Fruit fly (Drosophila melanogaster): ENCODE measurements around the gene CG1113.

CG1113 gene

DNA sequence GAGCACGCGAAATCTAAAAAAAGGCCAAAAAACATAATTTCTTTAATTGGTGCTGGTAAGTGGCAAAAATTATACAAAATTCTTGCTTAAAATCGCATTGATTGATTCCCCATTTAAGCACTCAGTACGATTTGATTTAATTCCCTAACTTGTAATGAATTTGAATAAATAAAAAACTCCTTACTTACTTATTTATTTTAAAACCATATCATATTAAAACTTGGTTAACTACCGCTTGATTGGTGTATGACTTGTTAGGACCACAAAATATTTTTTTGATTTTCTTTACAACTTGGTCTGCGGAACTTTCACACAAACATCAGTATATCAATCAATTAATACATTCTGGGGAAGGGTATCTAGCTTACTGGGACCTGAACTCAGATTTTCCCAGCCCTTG lies at the start of gene CG1113:
Gene CG1113 (plus strand): TSS at position 301 of the 400 bp plus-strand sequence.
- TF ChIP-seq EcR (GFP tag; optimal IDR thresholded peaks at IDR 0.05), result no peak
- no peak for TF ChIP-seq psq (optimal IDR thresholded peaks at IDR 0.05)

DNA sequence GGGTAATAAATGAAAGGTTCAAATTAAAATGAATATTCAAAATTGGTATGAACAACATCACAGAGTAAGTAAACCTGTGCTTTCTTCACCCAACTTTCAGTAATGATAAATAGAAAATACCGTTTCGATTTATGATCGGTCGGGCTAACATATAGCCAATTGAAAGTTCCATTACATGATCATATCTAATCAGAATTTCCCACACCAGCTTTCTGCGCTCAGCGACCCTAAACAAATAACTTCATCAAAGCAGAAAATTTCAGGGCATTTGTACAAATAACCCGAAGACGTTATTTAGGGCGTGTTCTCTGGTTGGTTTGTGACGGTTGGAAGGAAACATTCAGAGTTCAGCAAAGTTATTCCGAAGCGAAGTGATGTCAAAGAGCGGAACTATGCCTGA lies 49.2 kb upstream of the CG1113 start:
- TF ChIP-seq Dll (optimal IDR thresholded peaks at IDR 0.05), result no peak
- no peak for TF ChIP-seq psq (optimal IDR thresholded peaks at IDR 0.05)
- no peak for TF ChIP-seq CG8478 (optimal IDR thresholded peaks at IDR 0.05)
- no peak for TF ChIP-seq usp (GFP tag; optimal IDR thresholded peaks at IDR 0.05)
- no peak for TF ChIP-seq pan (optimal IDR thresholded peaks at IDR 0.05)
- no peak for TF ChIP-seq EcR (GFP tag; optimal IDR thresholded peaks at IDR 0.05)

DNA sequence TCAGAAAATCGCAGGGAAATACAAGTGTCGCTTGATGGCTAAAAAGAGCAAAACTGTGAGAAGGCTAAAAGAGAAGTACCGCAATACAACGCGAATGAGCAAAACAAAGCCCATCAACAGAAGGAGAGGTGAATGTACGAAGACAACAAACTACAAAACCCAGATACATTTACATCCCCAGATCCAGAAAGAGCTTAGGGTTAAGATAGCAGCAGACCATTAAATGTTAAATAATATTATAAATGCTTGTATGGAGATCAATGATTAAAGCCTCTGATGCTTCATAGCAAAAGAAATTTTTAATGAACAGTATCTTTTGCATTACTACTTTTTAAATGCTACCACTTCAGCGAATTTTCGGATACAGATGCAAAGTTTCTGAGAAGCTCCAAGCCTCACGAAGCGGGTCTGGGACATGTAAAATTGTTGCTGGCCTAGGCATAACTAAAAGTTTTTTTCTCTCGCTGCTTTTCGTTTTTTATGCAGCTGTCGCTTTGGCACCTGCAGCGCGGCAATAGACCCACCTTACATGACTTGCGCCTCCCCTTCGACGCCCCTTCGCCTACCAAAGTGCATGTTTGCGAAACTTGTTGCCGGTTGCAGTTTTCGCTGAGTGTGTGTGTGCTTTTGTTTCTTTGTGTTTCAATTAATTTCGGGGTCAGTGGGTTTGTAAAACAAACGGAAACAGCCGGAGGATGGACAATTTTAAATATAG lies 47.5 kb upstream of the CG1113 start:
- no peak for TF ChIP-seq usp (GFP tag; optimal IDR thresholded peaks at IDR 0.05)
- no peak for TF ChIP-seq EcR (GFP tag; optimal IDR thresholded peaks at IDR 0.05)

DNA sequence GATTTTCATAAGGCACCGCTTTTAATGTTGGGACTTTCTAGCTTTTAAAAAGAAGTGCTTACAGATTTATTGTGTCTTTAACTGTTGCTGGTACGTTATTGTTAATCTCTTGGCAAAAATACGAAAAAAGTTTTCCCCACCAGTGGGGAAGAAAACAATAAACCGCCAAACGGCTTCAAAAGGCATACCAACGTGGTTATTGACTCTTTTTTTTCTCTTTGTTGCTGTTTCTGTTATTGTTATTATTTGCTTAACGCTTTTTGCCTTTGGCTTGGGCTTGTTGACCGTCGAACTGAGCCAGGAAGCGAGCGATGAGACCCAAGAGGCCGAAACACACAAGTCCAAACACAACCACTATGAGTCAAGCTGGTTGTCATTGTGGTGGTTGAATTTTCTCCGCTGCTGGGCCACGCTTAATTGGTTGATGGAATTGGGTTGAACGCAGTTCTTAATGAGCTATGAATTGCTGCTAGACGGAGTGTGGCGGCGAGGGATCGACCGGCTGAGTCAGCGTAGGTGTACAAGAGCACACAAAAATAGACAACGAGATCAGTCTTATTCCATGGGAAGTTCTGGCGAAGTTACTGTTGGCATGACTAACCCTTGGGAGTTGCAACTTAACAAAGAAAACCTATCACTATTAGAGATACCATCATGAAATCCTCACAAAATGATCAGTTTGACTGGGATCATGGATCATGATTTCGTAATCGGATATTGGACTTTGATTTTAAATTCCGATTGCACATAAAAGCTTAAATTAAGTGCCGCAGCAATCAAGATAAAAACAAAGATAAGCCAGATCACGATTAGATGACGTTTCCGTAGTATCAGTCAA lies 45.5 kb upstream of the CG1113 start:
- TF ChIP-seq EcR (GFP tag; optimal IDR thresholded peaks at IDR 0.05), result no peak

DNA sequence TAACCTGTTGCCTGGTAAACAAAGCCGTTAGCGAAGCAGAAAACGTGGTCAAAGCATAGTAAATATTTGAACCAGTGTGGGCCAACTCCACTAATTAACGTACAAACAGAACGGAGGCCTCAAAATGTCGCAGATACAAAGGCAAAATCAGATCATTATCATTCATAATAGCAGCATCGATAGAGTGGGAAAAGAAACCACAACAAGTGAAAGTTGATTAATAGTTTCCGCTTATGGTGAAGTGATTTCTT lies 44.9 kb upstream of the CG1113 start:
- TF ChIP-seq psq (optimal IDR thresholded peaks at IDR 0.05), result no peak
- no peak for TF ChIP-seq Dll (optimal IDR thresholded peaks at IDR 0.05)
- no peak for TF ChIP-seq pan (optimal IDR thresholded peaks at IDR 0.05)
- TF ChIP-seq usp (GFP tag; optimal IDR thresholded peaks at IDR 0.05), result no peak
- TF ChIP-seq EcR (GFP tag; optimal IDR thresholded peaks at IDR 0.05), result no peak
- TF ChIP-seq CG8478 (optimal IDR thresholded peaks at IDR 0.05), result no peak

DNA sequence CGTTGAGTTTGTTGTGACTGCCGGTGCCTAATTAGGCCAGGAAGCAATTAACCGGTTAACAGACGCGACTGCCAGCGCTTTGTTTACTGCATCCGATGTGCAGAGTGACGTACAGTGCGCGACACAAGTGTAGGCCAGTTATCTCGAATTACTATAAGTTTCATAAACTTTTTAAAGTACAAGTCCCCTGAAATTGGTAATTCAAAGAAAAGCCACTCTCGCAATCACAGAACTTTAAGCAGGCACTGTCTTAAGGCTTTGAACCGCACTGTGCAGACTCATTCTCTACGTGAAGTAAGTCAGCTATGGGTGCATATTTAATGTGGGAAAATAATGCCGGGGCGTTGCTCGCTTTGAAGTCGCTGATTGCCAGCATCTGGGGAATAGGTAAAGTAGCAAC lies 43.5 kb upstream of the CG1113 start:
- TF ChIP-seq EcR (GFP tag; optimal IDR thresholded peaks at IDR 0.05) (no peak), CG8478 (optimal IDR thresholded peaks at IDR 0.05) (no peak), psq (optimal IDR thresholded peaks at IDR 0.05) (no peak)

DNA sequence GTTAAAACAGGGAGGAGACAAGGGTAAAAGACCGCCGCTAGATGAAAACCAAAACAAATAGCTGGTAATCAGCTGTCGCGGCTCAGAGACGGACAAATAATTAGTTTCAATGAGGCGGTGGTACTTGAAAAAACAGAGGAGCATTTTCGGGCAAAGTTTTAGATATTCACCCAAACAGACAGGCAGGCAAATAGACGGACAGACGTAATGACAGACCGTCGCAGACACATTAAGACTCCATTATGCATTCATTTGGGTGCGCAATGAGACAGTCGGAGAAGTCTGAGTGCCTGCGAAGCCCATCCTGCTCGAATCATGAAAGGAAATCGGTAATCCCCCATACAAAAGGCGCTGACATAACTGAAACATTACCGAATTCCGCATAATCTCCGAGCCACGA lies 41.6 kb upstream of the CG1113 start:
- TF ChIP-seq Dll (optimal IDR thresholded peaks at IDR 0.05) (no peak), pan (optimal IDR thresholded peaks at IDR 0.05) (no peak), CG8478 (optimal IDR thresholded peaks at IDR 0.05) (no peak), EcR (GFP tag; optimal IDR thresholded peaks at IDR 0.05) (no peak), usp (GFP tag; optimal IDR thresholded peaks at IDR 0.05) (no peak), psq (optimal IDR thresholded peaks at IDR 0.05) (no peak)

DNA sequence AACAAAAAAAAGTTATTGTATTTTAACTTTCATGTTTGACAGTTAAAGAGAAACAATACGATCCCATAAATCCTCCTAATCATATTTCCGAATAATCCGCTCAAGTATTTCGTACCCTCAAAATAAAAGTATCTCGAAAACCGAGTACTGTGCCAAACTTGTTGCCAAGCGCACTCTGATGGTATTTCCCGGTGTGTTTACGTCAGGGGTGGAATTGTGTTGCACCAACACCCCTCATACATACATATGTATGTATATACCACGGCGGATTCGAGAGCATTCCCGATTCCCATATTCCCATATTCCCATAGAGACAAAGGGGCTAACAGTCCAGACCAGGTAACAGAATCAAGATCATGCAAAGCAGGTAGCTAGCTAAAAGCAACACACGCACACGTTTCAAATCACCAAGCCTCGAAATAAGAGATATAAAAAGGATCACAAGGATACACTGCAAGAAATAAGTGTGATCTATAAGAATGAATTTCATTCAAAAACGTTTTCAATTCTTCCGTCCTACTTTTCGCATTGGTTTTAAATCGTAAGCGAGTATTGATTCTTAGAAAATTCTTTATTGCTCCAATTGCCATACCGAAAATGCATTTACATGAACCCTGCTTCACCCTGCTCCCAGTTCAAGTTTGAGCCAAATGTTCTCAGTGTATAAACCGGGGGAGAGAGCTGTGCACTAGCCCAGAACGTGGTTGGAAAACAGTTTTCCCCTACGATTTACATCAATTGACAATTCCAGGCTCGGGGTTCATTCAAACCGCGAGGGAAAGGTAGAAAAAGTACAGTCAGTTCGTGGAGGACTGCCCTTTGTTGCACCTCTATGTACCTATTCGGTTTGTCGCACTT lies 40.8 kb upstream of the CG1113 start:
- no peak for TF ChIP-seq Dll (optimal IDR thresholded peaks at IDR 0.05)
- TF ChIP-seq EcR (GFP tag; optimal IDR thresholded peaks at IDR 0.05), result no peak
- TF ChIP-seq psq (optimal IDR thresholded peaks at IDR 0.05), result no peak
- no peak for TF ChIP-seq CG8478 (optimal IDR thresholded peaks at IDR 0.05)
- TF ChIP-seq pan (optimal IDR thresholded peaks at IDR 0.05), result no peak

DNA sequence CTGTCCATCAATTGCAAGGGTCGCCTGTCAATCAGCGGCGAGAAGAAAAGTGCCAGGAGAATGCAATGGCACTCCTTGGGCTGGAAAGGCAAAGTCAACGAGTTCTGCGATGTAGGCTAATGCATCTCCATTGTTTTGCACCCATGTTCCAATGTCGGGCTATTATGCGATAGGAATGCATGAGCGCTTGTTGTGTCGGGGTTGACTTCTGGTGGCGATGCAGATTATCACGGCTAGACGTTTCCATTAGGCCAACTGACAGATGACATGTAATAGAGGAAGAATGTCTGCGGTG lies 40.2 kb upstream of the CG1113 start:
- no peak for TF ChIP-seq EcR (GFP tag; optimal IDR thresholded peaks at IDR 0.05)
- TF ChIP-seq pan (optimal IDR thresholded peaks at IDR 0.05), result no peak
- TF ChIP-seq Dll (optimal IDR thresholded peaks at IDR 0.05), result no peak
- no peak for TF ChIP-seq psq (optimal IDR thresholded peaks at IDR 0.05)
- TF ChIP-seq CG8478 (optimal IDR thresholded peaks at IDR 0.05), result no peak
- TF ChIP-seq usp (GFP tag; optimal IDR thresholded peaks at IDR 0.05), result no peak

DNA sequence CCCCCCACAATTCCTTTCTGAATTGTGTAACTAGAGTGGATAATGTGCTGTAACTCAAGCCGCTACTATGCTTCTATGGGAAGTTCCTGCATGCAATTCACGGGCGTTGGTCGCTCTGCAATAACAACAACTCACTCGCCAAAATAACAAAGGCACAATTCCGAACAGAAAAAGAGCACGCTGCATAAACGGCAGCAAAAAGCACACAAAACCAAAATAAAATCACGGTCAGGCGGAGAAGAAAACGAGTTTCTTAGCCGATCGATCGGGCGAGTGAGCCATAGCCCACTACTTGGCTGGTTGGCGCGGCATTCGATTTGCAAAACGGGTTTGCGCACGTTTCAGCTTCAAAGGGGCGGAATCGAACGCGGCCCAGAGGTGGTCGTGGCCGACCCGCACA lies 39.6 kb upstream of the CG1113 start:
- no peak for TF ChIP-seq EcR (GFP tag; optimal IDR thresholded peaks at IDR 0.05)
- TF ChIP-seq CG8478 (optimal IDR thresholded peaks at IDR 0.05), result no peak
- no peak for TF ChIP-seq pan (optimal IDR thresholded peaks at IDR 0.05)
- no peak for TF ChIP-seq Dll (optimal IDR thresholded peaks at IDR 0.05)
- no peak for TF ChIP-seq usp (GFP tag; optimal IDR thresholded peaks at IDR 0.05)
- TF ChIP-seq psq (optimal IDR thresholded peaks at IDR 0.05), result no peak

DNA sequence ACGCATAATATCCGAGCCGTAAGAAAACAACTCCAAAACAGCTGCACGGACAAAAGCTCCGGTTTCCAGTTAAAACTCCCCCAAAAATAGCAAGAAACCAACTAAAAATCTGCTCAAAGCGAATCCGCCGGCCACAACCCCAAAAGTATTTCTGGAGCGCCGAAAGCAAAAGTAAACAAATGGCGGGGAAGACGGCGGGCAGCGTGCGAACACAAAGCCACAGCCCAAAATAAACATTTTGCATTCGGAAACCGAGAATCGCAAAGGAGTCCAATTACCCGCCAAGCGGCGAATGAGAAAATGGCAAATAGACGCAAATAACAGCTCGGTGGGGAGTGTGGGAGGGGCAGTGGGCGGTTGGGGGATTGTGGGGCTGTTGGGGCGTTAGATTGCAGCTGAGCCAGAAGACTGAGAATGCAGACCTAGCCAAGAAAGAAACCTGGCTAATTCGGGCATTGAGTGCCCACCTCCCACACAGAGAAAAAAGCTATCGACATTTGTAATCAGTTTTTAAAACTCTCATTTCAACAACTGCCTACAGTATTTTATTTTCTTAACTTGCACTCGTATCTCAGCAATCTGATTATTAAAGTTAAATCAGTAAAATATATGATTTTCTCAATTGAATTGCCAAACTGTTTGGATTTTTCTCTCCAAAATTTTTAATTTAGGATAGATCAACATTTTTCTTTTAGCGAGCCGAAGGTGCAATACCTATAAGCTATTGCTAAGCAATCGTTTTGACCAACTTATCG lies 38.6 kb upstream of the CG1113 start:
- TF ChIP-seq usp (GFP tag; optimal IDR thresholded peaks at IDR 0.05) (no peak), psq (optimal IDR thresholded peaks at IDR 0.05) (no peak), Dll (optimal IDR thresholded peaks at IDR 0.05) (no peak), CG8478 (optimal IDR thresholded peaks at IDR 0.05) (no peak), EcR (GFP tag; optimal IDR thresholded peaks at IDR 0.05) (no peak), pan (optimal IDR thresholded peaks at IDR 0.05) (no peak)

All from whole organism.